Worm (Caenorhabditis elegans) whole organism, mixed stage, embryonic: Measurements from ENCODE around the gene rps-22.

ENCODE experiments used
- bed-3 ChIP-seq: fragments of 200-800 bp; sonication (Bioruptor generic); optimal IDR thresholded peaks from 3 replicates; lab custom pipeline; 2018; ENCODE audit warnings: mild to moderate bottlenecking, missing genetic modification characterization, moderate library complexity, missing compliant biosample characterization
- blmp-1 ChIP-seq: fragments of 150-350 bp; optimal IDR thresholded peaks from 2 replicates; lab custom pipeline; 2014; ENCODE audit warnings: missing biosample characterization, missing genetic modification characterization
- ceh-39 ChIP-seq: fragments of 150-350 bp; optimal IDR thresholded peaks from 2 replicates; lab custom pipeline; 2014; ENCODE audit warnings: missing biosample characterization, missing genetic modification characterization
- ceh-43 ChIP-seq: fragments of 200-800 bp; sonication (Bioruptor generic); optimal IDR thresholded peaks from 2 replicates; lab custom pipeline; 2018; ENCODE audit warnings: mild to moderate bottlenecking, missing genetic modification characterization, moderate library complexity, missing compliant biosample characterization
- ceh-83 ChIP-seq: fragments of 200-800 bp; sonication (Bioruptor generic); optimal IDR thresholded peaks from 2 replicates; lab custom pipeline; 2018; ENCODE audit warnings: mild to moderate bottlenecking, missing genetic modification characterization, missing compliant biosample characterization
- cnd-1 ChIP-seq: fragments of 200-800 bp; sonication (Bioruptor generic); optimal IDR thresholded peaks from 2 replicates; lab custom pipeline; 2018; ENCODE audit warnings: mild to moderate bottlenecking, missing genetic modification characterization, missing compliant biosample characterization
- drap-1 ChIP-seq: fragments of 200-800 bp; sonication (Bioruptor generic); optimal IDR thresholded peaks from 3 replicates; lab custom pipeline; 2018; ENCODE audit warnings: mild to moderate bottlenecking, missing genetic modification characterization, missing compliant biosample characterization
- elt-1 ChIP-seq: sonication (generic microtip); optimal IDR thresholded peaks from 2 replicates; lab custom pipeline; 2017; ENCODE audit warnings: missing genetic modification characterization, mild to moderate bottlenecking, missing compliant biosample characterization, antibody characterized with exemption, moderate library complexity, borderline replicate concordance; ENCODE audit not compliant: insufficient read depth
- elt-3 ChIP-seq: fragments of 150-350 bp; optimal IDR thresholded peaks from 2 replicates; lab custom pipeline; 2014; ENCODE audit warnings: missing biosample characterization, missing genetic modification characterization
- flh-1 ChIP-seq: fragments of 200-800 bp; sonication (Bioruptor generic); optimal IDR thresholded peaks from 2 replicates; lab custom pipeline; 2018; ENCODE audit warnings: mild to moderate bottlenecking, missing genetic modification characterization, moderate library complexity, missing compliant biosample characterization
- hlh-1 ChIP-seq: fragments of 150-350 bp; optimal IDR thresholded peaks from 2 replicates; lab custom pipeline; 2014; ENCODE audit warnings: missing biosample characterization, missing genetic modification reagents, missing genetic modification characterization
- lin-13 ChIP-seq: fragments of 150-350 bp; optimal IDR thresholded peaks from 2 replicates; lab custom pipeline; 2014; ENCODE audit warnings: missing biosample characterization, missing genetic modification characterization
- lin-32 ChIP-seq: fragments of 200-800 bp; sonication (Bioruptor generic); optimal IDR thresholded peaks from 2 replicates; lab custom pipeline; 2018; ENCODE audit warnings: mild to moderate bottlenecking, missing genetic modification characterization, missing compliant biosample characterization
- lsy-2 ChIP-seq: fragments of 150-350 bp; optimal IDR thresholded peaks from 2 replicates; lab custom pipeline; 2014; ENCODE audit warnings: missing biosample characterization, missing genetic modification characterization
- mab-5 ChIP-seq: fragments of 150-350 bp; optimal IDR thresholded peaks from 2 replicates; lab custom pipeline; 2014; ENCODE audit warnings: missing biosample characterization, missing genetic modification characterization
- mep-1 ChIP-seq: fragments of 150-350 bp; optimal IDR thresholded peaks from 2 replicates; lab custom pipeline; 2017; ENCODE audit warnings: missing biosample characterization, missing genetic modification reagents, missing genetic modification characterization, inconsistent platforms
- nhr-237 ChIP-seq: fragments of 150-350 bp; optimal IDR thresholded peaks from 2 replicates; lab custom pipeline; 2014; ENCODE audit warnings: missing biosample characterization, missing genetic modification characterization
- nhr-28 ChIP-seq: fragments of 150-350 bp; optimal IDR thresholded peaks from 2 replicates; lab custom pipeline; 2014; ENCODE audit warnings: missing biosample characterization, missing genetic modification characterization
- nhr-76 ChIP-seq: sonication (generic microtip); optimal IDR thresholded peaks from 2 replicates; lab custom pipeline; 2017; ENCODE audit warnings: missing biosample characterization, missing genetic modification characterization
- pha-4 ChIP-seq: fragments of 150-350 bp; optimal IDR thresholded peaks from 2 replicates; lab custom pipeline; 2018; ENCODE audit warnings: missing biosample characterization, missing genetic modification reagents, missing genetic modification characterization
- sem-2 ChIP-seq: fragments of 200-800 bp; sonication (Bioruptor generic); optimal IDR thresholded peaks from 2 replicates; lab custom pipeline; 2018; ENCODE audit warnings: mild to moderate bottlenecking, missing genetic modification characterization, missing compliant biosample characterization
- snpc-4 ChIP-seq: fragments of 150-350 bp; optimal IDR thresholded peaks from 2 replicates; lab custom pipeline; 2014; ENCODE audit warnings: missing biosample characterization, missing genetic modification characterization
- sptf-1 ChIP-seq: sonication (generic microtip); optimal IDR thresholded peaks from 2 replicates; lab custom pipeline; 2017; ENCODE audit warnings: mild to moderate bottlenecking, missing genetic modification characterization, moderate library complexity, missing compliant biosample characterization
- tbx-8 ChIP-seq: fragments of 200-800 bp; sonication (Bioruptor generic); optimal IDR thresholded peaks from 2 replicates; lab custom pipeline; 2018; ENCODE audit warnings: mild to moderate bottlenecking, missing genetic modification characterization, moderate library complexity, missing compliant biosample characterization
- unc-120 ChIP-seq: sonication (generic microtip); optimal IDR thresholded peaks from 2 replicates; lab custom pipeline; 2017; ENCODE audit warnings: missing genetic modification characterization, missing compliant biosample characterization; ENCODE audit not compliant: poor library complexity, severe bottlenecking
- unc-39 ChIP-seq: fragments of 150-350 bp; optimal IDR thresholded peaks from 2 replicates; lab custom pipeline; 2014; ENCODE audit warnings: missing biosample characterization, missing genetic modification characterization
- unc-62 ChIP-seq: fragments of 150-350 bp; optimal IDR thresholded peaks from 2 replicates; lab custom pipeline; 2014; ENCODE audit warnings: missing biosample characterization, missing genetic modification reagents, missing genetic modification characterization
- zip-8 ChIP-seq: fragments of 150-350 bp; optimal IDR thresholded peaks from 2 replicates; lab custom pipeline; 2014; ENCODE audit warnings: missing biosample characterization, missing genetic modification characterization
- ztf-11 ChIP-seq: fragments of 150-350 bp; optimal IDR thresholded peaks from 2 replicates; lab custom pipeline; 2014; ENCODE audit warnings: missing biosample characterization, missing genetic modification characterization

The rps-22 gene

ce11 chrIII:1937879-1938438 lies 12.4 kb upstream of the rps-22 start:
- TF ChIP-seq mab-5 (tag; lab: Kevin White, UChicago) (no peak), lsy-2 (peak; percentile 69), lin-13 (tag; lab: Kevin White, UChicago) (peak; percentile 35), flh-1 (GFP tag; lab: Kevin White, UChicago) (no peak)

ce11 chrIII:1938712-1939624 lies 11.4 kb upstream of the rps-22 start:
- no peak for TF ChIP-seq ceh-43 (GFP tag; lab: Kevin White, UChicago)
- no peak for TF ChIP-seq zip-8 (tag; lab: Kevin White, UChicago)
- TF ChIP-seq lsy-2 = peak; percentile 66
- TF ChIP-seq sptf-1 = no peak

ce11 chrIII:1939625-1939988 lies 10.7 kb upstream of the rps-22 start:
- TF ChIP-seq snpc-4 (tag; lab: Kevin White, UChicago) = no peak
- TF ChIP-seq ceh-39 = no peak
- no peak for TF ChIP-seq cnd-1
- no peak for TF ChIP-seq ztf-11 (tag; lab: Kevin White, UChicago)
- TF ChIP-seq lsy-2 = peak; percentile 53
- no peak for TF ChIP-seq nhr-237
- TF ChIP-seq unc-120 = no peak
- no peak for TF ChIP-seq drap-1 (GFP tag; lab: Kevin White, UChicago)
- TF ChIP-seq, all 35 proteins: peak for 1

ce11 chrIII:1943488-1943887 lies 6.8 kb upstream of the rps-22 start, which contains the start of gene F53A3.1:
F53A3.1 (minus strand) TSS chrIII:1943637.
- no peak for TF ChIP-seq unc-62 (GFP tag; lab: Kevin White, UChicago)
- TF ChIP-seq bed-3 = no peak
- TF ChIP-seq hlh-1 (tag; lab: Kevin White, UChicago) = peak; percentile 65
- TF ChIP-seq ceh-43 (GFP tag; lab: Kevin White, UChicago) = no peak
- TF ChIP-seq ceh-39 = no peak
- no peak for TF ChIP-seq unc-39 (tag; lab: Kevin White, UChicago)
- peak; percentile 53 for TF ChIP-seq unc-120
- TF ChIP-seq nhr-237 = no peak
- TF ChIP-seq ztf-11 (tag; lab: Kevin White, UChicago) = no peak
- TF ChIP-seq elt-1 (tag; lab: Kevin White, UChicago) = no peak

- no peak for TF ChIP-seq nhr-237
- no peak for TF ChIP-seq elt-3 (tag; lab: Kevin White, UChicago)
- TF ChIP-seq blmp-1 = no peak
- no peak for TF ChIP-seq unc-39 (tag; lab: Kevin White, UChicago)
- TF ChIP-seq nhr-28 (tag; lab: Kevin White, UChicago) = no peak
- no peak for TF ChIP-seq ceh-83 (GFP tag; lab: Kevin White, UChicago)
- TF ChIP-seq lin-32 = no peak
- no peak for TF ChIP-seq hlh-1 (tag; lab: Kevin White, UChicago)
- TF ChIP-seq flh-1 (GFP tag; lab: Kevin White, UChicago) = no peak
- TF ChIP-seq pha-4 (tag; lab: Kevin White, UChicago) = no peak
- no peak for TF ChIP-seq ztf-11 (tag; lab: Kevin White, UChicago)
- TF ChIP-seq ceh-43 (GFP tag; lab: Kevin White, UChicago) = no peak
- no peak for TF ChIP-seq sem-2 (GFP tag; lab: Kevin White, UChicago)
- TF ChIP-seq mep-1 (tag; lab: Kevin White, UChicago) = no peak
- TF ChIP-seq unc-120 = no peak
- no peak for TF ChIP-seq tbx-8 (GFP tag; lab: Kevin White, UChicago)
- no peak for TF ChIP-seq lsy-2
- no peak for TF ChIP-seq nhr-76
- TF ChIP-seq lin-13 (tag; lab: Kevin White, UChicago) = no peak
Measured at ce11 chrIII:1947851-1948250, 2.5 kb upstream of the rps-22 start.
